Worm (Caenorhabditis elegans): ENCODE measurements around the gene try-11.

Gene try-11

DNA sequence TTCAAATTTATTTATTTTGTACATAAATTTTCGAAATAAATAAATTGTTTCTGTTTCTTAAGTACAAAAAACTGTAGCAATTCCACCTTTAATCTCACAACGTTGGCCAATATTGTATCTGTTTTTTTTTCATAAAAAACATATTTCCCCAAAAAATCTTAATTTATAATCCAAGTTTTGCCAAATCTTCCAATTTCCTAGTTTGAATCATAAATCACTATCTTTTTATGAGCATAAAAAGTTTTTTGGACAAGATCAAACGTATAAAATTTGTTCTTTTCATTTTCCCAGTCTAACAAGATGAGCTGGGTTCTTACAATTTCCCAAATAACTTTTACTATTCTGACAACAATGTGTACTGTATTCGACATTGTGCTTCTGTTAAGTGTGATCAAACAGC, 31.4 kb upstream of the try-11 start, which contains the start of gene srxa-4:
srxa-4 (plus strand) TSS at position 301 of the 400 bp plus-strand sequence.
- TF ChIP-seq unc-130 (GFP tag; optimal IDR thresholded peaks at IDR 0.05): no peak
- TF ChIP-seq zip-2 (tag; optimal IDR thresholded peaks at IDR 0.05): no peak
- TF ChIP-seq hlh-11 (tag; optimal IDR thresholded peaks at IDR 0.05): no peak
- TF ChIP-seq skn-1 (tag; optimal IDR thresholded peaks at IDR 0.05): no peak
- TF ChIP-seq nhr-76 (tag; optimal IDR thresholded peaks at IDR 0.05): no peak

ce11 chrV:7424336-7424735, 27.2 kb upstream of the try-11 start, which contains the start of gene F18E3.10:
Gene F18E3.10, minus strand, starts transcription at chrV:7424436.
- no peak for TF ChIP-seq cey-2 (tag; optimal IDR thresholded peaks at IDR 0.05; ENCODE audit: borderline replicate concordance, insufficient read depth)
- no peak for TF ChIP-seq F49E8.2 (tag; optimal IDR thresholded peaks at IDR 0.05; ENCODE audit: borderline replicate concordance)
- peak in 1 of 2 experiments; percentile 74 for TF ChIP-seq unc-62 (GFP tag; optimal IDR thresholded peaks at IDR 0.05 in 1 of 2)
- no peak for TF ChIP-seq unc-62 (tag; optimal IDR thresholded peaks at IDR 0.05)

DNA sequence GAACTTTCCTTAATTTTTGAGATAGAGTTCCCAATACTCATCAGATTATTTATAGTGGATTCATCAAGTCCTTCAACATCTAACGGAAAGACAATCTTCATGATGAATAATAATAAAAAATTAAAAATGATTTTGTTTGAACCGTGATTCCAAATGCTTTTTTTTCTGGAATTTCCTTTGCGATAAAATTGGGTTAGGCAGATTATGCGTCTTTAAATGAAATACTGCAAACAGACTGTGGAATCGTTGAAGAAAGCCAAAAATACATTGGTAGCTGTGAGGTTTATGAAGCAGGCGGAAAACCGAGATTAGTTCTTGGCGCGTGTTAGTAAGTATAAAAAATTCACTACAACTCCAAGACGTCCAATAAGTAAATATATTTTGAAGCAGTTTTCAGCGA, 24.9 kb upstream of the try-11 start, which contains the start of gene srw-68:
srw-68 (minus strand) TSS at position 101 of the 400 bp plus-strand sequence.
- TF ChIP-seq dmd-8 (GFP tag; IDR thresholded peaks at IDR 0.05) (no peak), T26A8.4 (GFP tag; IDR thresholded peaks at IDR 0.05) (no peak), fos-1 (tag; optimal IDR thresholded peaks at IDR 0.05) (no peak), egl-43 (GFP tag; IDR thresholded peaks at IDR 0.05) (no peak), ZK337.2 (GFP tag; IDR thresholded peaks at IDR 0.05) (no peak), unc-62 (GFP tag; optimal IDR thresholded peaks at IDR 0.05 in 1 of 2) (no peak), unc-62 (tag; optimal IDR thresholded peaks at IDR 0.05) (no peak), mes-2 (tag; optimal IDR thresholded peaks at IDR 0.05; ENCODE audit: poor library complexity, severe bottlenecking) (no peak), ceh-82 (tag; optimal IDR thresholded peaks at IDR 0.05) (no peak), mep-1 (tag; optimal IDR thresholded peaks at IDR 0.05) (no peak), dmd-6 (GFP tag; IDR thresholded peaks at IDR 0.05) (no peak), unc-39 (tag; optimal IDR thresholded peaks at IDR 0.05) (no peak)

DNA sequence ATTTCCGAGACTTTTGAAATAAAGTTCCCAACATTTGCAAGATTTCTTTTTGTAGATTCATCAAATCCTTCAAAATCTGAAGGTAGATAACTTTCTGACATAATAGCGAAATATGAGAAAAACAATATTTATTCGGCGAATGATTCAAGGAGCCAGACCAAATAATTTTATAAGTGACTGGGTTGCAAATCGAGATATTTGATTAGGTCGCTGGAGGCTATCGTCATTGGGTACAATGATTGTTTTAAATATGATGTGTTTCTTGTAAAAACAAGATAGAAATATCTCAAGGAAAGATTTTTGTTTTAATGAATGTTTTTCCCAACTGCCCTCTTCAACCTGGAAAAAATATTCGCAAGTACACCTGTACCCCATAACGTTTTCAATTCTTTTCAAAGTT, 22.6 kb upstream of the try-11 start, which contains the start of gene srw-69:
srw-69 (minus strand) TSS at position 101 of the 400 bp plus-strand sequence.
- TF ChIP-seq ama-1 (optimal IDR thresholded peaks at IDR 0.05) (no peak), unc-62 (GFP tag; optimal IDR thresholded peaks at IDR 0.05 in 1 of 2) (no peak), unc-62 (tag; optimal IDR thresholded peaks at IDR 0.05) (no peak), ceh-32 (tag; optimal IDR thresholded peaks at IDR 0.05; ENCODE audit: poor library complexity) (no peak), rbr-2 (tag; optimal IDR thresholded peaks at IDR 0.05) (no peak), gei-8 (GFP tag; optimal IDR thresholded peaks at IDR 0.05) (no peak), F49E8.2 (tag; optimal IDR thresholded peaks at IDR 0.05; ENCODE audit: borderline replicate concordance) (no peak), fos-1 (tag; optimal IDR thresholded peaks at IDR 0.05) (no peak), zag-1 (tag; optimal IDR thresholded peaks at IDR 0.05) (no peak)

DNA sequence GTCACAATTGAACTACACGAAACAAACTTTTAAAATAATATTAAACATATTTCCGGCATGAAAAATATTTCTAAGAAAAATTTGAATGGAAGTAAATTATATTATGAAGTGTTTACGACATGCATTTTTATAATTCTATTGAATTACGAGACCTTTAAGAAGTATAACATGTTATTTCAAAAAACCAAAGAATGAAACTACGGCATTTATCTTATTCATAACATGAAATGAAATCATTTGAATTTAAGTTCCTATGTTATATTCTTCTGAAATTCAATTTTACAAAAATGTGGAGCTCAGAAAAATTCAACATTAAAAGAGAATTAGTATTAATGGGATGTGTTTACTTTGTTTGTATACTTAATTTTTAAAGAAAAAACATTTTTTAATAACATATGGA, 20.5 kb upstream of the try-11 start, which contains the start of gene srw-71:
srw-71 (minus strand) TSS at position 101 of the 400 bp plus-strand sequence.
- peak; percentile 11 for TF ChIP-seq aha-1 (tag)
- TF ChIP-seq nhr-11 (tag; optimal IDR thresholded peaks at IDR 0.05): no peak

DNA sequence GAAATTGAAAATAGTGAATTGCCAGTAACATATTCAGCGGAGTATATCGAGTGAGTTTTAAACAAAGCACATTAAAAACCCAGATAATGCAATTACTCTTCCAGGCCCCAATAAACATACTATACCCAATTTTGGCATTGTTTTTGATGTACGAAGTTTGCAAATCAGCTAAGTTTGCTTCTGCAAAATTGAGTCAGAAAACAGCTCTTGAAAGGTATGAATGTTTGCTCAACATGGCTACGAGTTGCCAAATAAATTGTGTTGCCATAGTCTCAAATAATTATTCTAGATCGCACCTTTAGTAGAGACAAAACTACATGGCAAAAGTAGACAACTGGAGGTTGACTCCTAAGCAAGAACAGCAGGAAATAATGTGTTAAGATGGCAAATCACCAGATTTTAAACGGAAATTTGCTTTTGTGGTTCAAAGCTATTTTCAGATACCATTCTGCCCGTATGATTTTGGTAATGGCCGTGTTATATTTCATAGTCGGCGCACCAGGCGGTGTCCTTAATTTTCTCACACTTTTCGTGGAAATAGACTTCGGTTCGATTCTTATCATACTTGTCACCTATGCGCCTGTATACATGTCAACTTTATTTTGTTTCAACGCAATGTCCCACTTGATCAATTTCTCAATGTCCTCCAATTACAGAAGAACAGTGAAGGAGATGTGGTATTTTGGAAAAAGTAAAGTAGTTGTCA, 18.9 kb upstream of the try-11 start:
- TF ChIP-seq nhr-48 (tag; optimal IDR thresholded peaks at IDR 0.05) (peak; percentile 32), lim-7 (GFP tag; IDR thresholded peaks at IDR 0.05) (0 out of 2 replicates have a peak, but pooled peaks have one; percentile 42), fkh-10 (GFP tag; optimal IDR thresholded peaks at IDR 0.05) (no peak), ceh-20 (GFP tag; IDR thresholded peaks at IDR 0.05) (no peak), F37D6.2 (tag; optimal IDR thresholded peaks at IDR 0.05) (no peak), R02D3.7 (tag; optimal IDR thresholded peaks at IDR 0.05) (no peak), daf-16 (GFP tag; optimal IDR thresholded peaks at IDR 0.05) (peak in 1 of 2 experiments; percentile 27), daf-16 (tag; optimal IDR thresholded peaks at IDR 0.05) (peak; percentile 37), hlh-11 (tag; optimal IDR thresholded peaks at IDR 0.05) (peak; percentile 63), egl-43 (GFP tag; IDR thresholded peaks at IDR 0.05) (peak; percentile 14; the same call in 1 of the 2 replicates), php-3 (GFP tag; IDR thresholded peaks at IDR 0.05) (peak; percentile 60), dmd-8 (GFP tag; IDR thresholded peaks at IDR 0.05) (no peak), spr-1 (tag; optimal IDR thresholded peaks at IDR 0.05) (peak; percentile 40), zag-1 (tag; optimal IDR thresholded peaks at IDR 0.05) (no peak), sdz-12 (GFP tag; optimal IDR thresholded peaks at IDR 0.05) (peak; percentile 87), T20F7.1 (GFP tag; optimal IDR thresholded peaks at IDR 0.05) (peak; percentile 22), mes-2 (tag; optimal IDR thresholded peaks at IDR 0.05; ENCODE audit: poor library complexity, severe bottlenecking) (peak; percentile 29), madf-5 (GFP tag; IDR thresholded peaks at IDR 0.05) (peak; percentile 9 to 66; a peak in 1 of 4 replicates), T26A8.4 (GFP tag; IDR thresholded peaks at IDR 0.05) (peak; percentile 61; the same call in 1 of the 2 replicates), dmd-6 (GFP tag; IDR thresholded peaks at IDR 0.05) (peak; percentile 25), unc-62 (GFP tag; optimal IDR thresholded peaks at IDR 0.05 in 1 of 2) (peak in 1 of 2 experiments; percentile 74), unc-62 (tag; optimal IDR thresholded peaks at IDR 0.05) (no peak)

All from whole organism, L4 larva.